Fruit fly (Drosophila melanogaster) ovary, adult (tissue): Measurements from ENCODE around the gene EloB.
A peak's percentile ranks its signal among the peaks of the same experiment; 100 is the strongest.

ENCODE experiments used
- CG17801 ChIP-seq: fragments of 200-800 bp; optimal IDR thresholded peaks from 2 replicates; lab custom pipeline; 2019; ENCODE audit warnings: missing biosample characterization, mild to moderate bottlenecking, missing genetic modification characterization, moderate library complexity; ENCODE audit not compliant: partially characterized antibody

Gene EloB

DNA sequence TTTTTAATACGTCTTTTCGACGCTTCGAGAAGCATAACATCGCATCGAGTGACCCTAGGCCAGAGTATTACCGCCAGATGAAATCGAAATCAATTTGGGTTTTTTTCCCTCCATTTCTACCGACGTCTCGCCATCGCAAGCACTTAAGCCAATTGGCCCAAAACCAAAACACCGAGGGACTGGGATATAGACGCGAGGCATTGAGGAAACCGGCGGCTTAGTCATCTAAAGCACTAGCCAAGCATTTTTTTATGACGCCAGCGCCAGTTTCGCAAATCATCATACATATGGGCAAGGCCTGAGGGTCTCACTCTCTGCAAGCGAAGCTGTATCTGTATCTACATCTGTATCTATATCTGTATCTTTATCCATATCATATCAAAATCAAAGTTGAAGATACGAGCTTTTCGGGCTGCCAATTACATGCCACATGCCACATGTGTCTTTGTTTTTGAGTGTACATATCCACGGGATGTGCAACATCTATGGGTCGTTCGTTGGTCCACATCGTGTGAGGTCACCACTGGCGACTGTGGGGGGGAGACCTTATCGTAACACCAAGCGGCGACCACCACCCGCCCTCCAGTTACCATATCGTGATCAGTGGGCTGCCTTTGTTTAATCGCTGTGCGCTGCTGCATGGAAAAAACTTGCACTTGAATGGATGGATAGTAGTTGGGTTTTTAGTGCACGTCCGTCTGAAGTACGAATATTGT lies 12.0 kb downstream of the EloB start:
- no peak for TF ChIP-seq CG17801

DNA sequence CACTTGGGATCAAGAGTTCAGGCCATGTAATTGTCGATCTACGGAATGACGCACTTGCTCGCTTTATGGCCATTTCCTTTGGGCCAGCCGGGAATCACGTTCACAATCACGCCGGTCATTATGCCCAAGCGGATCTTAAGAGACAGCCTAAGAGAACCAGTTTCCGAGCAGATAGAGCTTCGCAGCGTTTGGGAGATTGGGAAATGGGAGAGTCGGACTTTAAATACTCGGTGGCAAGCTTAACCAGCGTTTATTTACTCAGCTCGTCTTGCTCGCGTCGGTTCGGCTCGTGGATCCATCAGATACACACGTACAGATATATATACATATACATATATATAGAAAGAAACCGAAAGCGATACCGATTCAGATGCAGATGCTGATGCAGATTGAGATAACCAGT lies 14.1 kb downstream of the EloB start:
- no peak for TF ChIP-seq CG17801

DNA sequence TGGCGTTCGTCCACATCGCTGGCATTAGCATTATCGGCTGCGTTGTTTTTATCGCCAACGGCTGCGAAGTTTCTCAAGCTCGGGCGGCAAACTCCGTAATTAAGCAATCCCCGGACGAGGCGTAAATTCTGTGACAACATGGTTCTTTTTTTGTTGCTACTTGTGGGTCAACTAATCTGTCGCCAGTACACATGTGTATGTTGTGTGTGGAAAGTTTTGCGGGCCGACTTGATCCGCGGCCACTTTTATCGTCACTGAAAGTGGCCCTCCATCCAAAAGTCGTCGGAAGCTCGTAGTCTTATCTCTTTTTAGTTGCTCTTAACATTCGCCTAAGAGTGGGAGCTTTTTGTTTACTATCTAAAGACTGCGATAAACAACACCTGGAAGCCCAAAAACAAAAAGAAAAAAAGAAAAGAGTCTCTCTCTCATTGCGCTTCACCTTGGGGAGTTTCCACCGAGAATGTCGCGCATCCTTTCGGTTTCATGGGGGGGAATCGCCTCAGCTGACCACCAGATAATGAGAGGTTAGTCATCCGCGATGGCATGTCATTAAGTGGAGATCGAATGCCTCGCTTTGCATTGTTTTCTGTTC lies 15.7 kb downstream of the EloB start, which contains the start of gene CG10877:
Gene CG10877, minus strand, starts transcription at position 238 of the 592 bp plus-strand sequence.
- TF ChIP-seq CG17801, result no peak

DNA sequence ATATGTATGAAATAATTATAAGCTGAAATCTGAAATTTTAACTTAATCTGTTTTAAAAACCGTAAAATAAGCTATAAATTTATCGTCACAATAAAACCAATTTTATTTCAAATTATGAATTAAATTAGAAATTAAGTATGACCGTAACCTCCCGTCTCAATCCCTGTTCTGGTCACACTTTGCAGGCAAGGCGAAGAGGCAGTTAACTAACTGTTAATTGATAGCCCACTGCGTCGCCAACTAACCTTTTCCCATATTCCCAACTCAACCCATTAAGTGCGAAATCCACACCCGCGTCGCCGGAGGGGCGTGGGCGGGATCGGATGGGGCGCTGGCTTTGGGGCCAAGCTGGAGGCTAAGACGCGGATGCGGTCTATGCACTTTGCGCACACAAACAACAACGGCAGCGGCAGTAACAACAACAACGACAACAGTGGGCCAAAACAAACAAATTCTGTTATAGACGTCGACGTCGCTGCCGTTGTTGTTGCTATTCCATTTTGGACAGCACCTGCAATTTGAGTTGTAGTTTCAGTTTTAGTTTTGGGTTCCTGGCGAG lies 18.9 kb downstream of the EloB start, which contains the start of gene CG5191:
Gene CG5191, plus strand, starts transcription at position 198 of the 559 bp plus-strand sequence.
- no peak for TF ChIP-seq CG17801

DNA sequence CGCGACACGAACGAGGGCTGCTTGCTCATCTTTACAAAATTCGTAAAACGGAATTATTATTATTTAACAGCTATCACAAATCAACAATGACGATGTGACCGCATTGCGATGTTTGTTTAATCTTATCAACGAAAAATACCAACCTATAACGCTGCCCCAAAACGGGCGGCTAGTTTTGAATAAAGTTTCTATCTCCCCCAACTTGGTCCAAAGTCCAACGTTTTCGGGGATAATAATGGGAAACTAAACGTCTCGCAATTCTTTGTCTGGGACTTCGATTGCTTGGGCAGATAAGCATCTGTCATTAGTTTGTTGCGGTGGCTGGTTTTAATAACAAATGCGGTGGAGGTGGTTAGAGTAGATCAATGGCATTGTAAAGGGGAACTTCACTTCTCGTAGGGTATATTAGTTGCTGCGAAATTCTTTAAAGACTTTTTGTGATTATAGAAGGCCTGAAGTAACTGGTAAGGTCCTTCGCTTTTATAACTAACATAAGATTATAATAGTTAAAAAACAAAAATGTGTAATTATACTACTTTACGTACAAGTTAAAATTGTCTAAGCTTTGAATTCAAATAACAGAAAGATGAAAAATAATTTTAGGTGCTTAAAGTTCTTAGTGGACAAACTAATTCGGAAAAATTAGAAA lies 19.5 kb downstream of the EloB start, which contains the start of gene CG15922:
Gene CG15922, minus strand, starts transcription at position 262 of the 649 bp plus-strand sequence.
- TF ChIP-seq CG17801, result no peak

DNA sequence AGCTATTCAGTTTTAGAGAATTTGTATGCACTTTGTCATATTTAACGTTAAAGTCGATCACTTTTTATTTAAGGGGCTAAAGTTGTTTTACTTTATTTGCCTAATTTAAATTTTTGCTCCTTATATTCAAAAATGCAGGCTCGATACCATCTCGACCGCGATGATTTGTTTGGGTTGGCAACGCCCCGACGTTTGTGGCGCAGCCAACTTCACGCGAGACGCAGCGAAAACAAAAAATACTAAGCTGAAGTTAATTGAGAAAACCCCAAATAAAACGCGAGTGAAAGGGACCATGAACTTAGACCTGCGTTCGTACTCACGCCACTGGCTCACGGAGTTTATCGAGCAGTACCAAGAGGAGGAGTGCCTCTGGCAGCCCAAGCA lies 21.6 kb downstream of the EloB start:
- TF ChIP-seq CG17801, result no peak

DNA sequence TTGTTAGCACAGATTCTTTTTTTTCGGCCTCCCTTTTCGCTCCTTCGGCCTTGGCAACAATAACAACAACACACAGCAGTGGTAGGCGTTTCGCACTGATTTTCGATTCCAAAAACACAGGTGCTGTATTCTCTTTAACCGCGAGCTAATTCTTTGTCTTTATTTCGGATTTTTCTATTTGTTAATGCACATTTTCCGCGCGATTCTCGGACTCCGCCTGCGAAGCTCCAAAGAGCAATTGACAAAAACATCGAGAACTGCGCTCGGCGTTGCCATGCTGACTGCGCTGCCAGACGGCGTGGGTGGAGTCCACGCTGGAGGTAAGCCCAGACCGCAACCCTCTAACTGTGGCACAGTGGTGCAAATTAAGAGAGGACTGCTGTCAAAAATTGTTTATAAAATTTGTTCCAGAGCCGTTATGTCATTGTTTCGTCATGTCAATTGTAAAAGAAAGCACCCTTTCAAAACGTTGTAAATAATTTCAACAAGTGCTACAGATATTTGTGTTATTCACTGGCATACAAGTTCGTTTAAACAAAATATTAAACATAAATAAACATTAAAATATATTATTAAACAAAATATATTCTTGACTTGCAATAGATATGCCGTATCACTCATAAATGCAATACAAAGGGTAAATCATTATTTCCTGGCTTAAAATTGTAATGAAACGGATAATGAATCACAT lies 22.1 kb downstream of the EloB start, which contains the start of the genes DPCoAC and CG5180:
Gene DPCoAC, minus strand, starts transcription at position 253 of the 691 bp plus-strand sequence.
Gene CG5180, plus strand, starts transcription at position 516 of the 691 bp plus-strand sequence.
- peak; percentile 33 for TF ChIP-seq CG17801

DNA sequence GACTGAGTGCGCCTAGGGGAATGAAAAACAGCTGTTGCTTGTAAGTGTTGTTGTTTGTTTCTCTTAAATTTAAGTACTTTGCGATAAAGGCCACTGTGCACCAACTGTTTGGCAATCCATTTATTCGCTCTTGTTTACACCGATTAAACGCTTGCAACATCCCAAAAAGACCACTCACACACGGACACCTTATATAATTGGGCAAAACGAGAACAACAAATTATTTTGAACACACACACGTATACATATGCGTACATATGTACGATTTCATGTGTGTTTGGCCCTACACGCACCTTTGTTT lies 22.6 kb downstream of the EloB start:
- TF ChIP-seq CG17801, result no peak

DNA sequence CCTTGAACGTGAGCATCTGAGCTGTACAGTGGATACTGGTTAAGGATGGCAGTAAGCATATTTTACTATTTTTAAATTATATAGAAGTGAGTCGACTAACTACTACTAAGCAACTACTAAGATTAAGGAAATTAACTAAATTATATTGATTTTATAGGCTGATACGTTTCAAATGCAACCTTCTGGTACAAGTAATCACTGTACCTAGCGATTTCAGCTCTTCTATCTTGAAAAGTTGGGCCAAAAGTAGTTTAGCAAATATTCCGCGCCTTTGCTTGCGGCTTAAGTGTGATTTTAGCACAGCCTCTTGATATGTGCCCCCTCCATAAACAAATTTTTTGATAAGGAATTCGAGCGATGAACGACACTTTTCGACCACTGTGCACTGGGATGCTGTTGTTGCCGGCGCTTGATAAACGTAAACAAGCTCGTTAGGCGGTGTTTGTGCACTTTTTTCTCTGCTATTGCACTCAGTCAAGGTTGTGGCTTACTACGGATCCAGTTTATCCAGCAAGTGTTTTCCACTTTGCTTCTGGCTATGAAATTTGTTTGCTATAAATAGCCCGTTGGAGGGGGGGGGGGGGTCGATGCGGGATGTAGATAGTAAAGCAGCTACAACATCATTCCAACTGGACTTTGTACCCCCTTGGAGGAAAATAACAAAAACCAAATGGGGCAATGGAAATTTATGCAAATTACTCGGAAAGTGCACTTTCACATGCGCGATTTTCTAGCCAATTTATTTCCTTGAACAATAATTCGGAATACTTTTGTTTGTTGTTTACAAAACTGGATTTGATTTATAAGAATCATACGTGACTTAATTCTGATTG lies 23.2 kb downstream of the EloB start:
- TF ChIP-seq CG17801, result no peak

DNA sequence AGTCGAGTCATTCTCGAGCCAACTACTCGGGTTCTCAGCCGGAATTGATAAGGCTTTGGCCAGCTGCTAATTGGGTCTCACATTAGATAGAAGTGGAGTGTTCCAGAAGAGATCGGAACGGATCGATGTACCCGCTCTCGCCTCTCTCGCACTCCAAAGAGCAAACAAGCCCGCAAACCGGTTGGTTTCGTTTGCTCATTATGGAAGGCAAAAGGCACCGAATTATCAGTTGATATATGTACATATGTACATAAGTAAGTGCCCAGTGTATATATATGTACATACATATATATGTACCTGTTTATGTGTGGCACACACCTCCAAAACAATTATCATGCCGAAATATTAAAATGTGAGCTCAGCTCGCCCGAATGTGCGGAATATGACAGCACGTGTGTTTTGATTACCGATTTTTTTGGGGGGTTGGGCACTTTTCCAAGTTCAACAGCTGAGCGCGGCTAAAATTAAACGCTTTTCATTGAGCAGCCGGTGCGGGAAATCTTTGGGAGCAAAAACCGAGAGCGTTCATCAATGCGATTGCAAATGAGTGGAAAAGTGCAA lies 23.9 kb downstream of the EloB start:
- TF ChIP-seq CG17801, result no peak

DNA sequence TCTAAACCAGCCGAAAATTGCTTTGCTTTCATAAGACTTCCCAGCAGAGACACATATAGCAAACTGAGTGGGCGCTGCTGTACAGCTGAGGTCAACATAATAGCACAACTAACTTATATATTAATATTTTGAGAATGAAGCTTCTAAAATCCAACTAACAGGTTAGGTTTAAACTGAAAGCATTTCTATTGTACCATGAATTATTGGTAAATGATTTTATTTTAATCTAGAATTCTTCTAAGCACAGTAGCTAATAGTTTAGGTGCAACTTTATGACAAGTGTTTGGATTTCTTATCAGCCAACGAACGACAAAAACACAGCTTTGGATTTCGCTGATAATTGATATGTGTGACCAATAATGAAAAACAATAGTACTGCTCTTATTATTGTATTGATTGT lies 24.6 kb downstream of the EloB start:
- no peak for TF ChIP-seq CG17801

DNA sequence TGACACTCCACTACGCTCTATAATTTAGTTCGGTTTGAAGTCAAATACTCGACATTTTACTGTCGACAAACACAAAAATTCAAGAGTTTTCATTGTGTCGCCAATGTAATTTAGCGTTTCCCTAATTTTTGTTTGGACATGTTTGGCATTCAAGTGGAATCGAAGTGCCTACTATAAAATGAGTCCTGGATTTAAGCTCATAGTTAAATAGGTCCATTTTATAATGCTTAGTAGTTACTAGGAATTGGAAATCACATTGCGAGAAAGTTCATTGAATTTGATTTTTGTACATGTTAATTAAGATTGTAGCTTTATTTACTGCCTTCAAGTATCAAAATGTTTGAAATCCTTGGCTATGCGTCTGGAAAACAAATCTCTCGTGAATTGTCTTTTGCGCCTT lies 25.4 kb downstream of the EloB start, which contains the start of gene att-ORFB:
Gene att-ORFB, minus strand, starts transcription at position 101 of the 400 bp plus-strand sequence.
- no peak for TF ChIP-seq CG17801

DNA sequence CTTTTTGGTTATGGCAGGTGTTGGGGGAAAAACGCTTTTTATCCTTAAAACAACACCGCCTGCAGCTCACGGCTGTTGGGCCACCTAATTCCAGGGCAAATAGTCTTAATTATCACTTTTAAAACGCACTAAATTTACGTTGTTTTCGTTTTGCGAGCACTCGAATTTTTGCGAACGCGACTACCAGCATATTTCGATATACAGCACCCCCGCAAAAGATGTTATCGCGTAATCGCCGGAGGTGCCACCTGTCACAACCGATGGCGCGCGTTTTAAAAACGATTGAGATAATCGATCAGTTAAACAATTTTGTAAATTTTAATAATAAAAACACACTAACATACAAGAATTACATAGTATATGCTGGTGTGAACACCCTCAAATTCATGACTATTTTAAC lies 27.6 kb downstream of the EloB start, which contains the start of gene Stat92E:
Gene Stat92E, minus strand, starts transcription at position 219 of the 400 bp plus-strand sequence.
- TF ChIP-seq CG17801, result no peak

DNA sequence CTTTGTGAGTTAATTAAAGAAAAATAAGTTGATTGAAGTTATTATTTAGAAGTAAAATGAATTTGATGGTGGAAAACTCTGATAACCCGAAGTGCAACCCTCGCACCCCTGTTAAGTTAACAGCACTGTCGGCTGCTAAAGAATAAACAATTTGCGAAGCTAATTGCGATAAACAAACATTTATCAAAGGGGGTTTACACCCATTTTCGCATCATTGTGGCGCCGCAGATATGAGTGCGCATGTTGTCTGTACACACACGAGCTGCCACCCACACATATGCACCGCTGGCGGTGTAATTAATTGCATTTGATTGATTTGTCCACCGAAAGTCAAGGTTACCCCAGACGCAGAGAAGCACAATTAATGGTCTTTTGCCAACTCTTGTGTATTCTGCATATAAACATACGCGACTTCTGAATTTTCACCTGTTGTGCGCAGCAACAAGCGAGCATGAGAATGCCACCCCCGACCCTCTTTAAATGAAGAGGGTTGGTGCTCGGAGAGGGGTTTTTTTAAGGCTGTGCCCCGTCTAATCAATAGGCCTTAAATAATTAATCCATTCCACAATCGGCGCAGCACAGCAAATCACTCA lies 28.1 kb downstream of the EloB start:
- no peak for TF ChIP-seq CG17801
